Fruit fly (Drosophila melanogaster) S2 (cell line): ENCODE results near the gene Shal.
A peak's percentile ranks its signal among the peaks of the same experiment; 100 is the strongest.

ENCODE experiments used
- CG8478 ChIP-seq: fragments of >200 bp; optimal IDR thresholded peaks from 2 replicates; lab custom pipeline; 2018
- CTCF ChIP-seq, 2 experiments: fragments of >200 bp; optimal IDR thresholded peaks; 2 replicates each; lab custom pipeline; 2018

The Shal gene

DNA sequence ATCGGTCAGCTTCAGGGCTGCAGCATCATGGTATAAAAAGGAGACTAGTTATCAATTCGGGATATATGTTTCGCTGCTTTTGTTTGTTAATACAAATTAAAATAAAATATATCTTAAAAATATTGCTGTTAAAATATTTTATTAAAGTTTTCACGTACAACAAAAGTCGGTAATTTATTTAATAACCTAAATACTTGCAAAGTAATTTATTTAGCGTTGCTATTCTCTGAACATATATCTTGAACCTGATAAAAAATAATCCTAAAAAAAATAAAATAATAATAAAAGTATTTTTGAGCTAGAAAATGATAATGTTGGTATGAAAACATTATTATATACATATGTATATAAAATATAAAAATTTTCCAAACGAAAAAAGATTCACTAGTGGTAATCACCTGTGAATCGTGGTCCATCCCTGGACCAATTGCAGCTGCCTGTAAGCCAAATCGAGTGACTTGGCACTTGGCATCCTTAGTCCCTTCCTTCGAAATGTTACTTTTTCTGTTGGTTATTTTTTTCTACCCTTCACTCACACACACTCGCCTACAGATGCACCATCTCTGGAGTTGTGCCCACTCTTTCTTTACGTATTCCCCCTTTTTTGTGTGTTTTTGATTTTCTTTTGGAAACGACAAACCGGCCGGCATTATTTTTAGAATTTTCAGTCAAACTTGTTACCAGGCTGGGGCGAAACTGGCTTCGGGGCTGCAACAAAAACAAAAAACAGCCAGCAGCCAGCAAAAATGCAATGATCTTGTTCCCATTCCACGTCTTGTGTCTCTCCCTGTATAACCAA is 27.0 kb downstream of the Shal start:
- TF ChIP-seq CG8478 (lab: Kevin White, UChicago) = no peak

- TF ChIP-seq CG8478 (lab: Kevin White, UChicago) (no peak), CTCF (optimal IDR thresholded peaks at IDR 0.05; lab: Kevin White, UChicago) (no peak)
These were observed 27.6 kb downstream of the Shal start for dm6 chr3L:19556738-19557137.

dm6 chr3L:19555906-19556457 is 28.4 kb downstream of the Shal start:
- no peak for TF ChIP-seq CTCF (optimal IDR thresholded peaks at IDR 0.05; lab: Kevin White, UChicago)
- no peak for TF ChIP-seq CG8478 (lab: Kevin White, UChicago)

dm6 chr3L:19552136-19552773 is 32.1 kb downstream of the Shal start, which contains the start of the genes Ltn1 and CG9300:
TSS of gene Ltn1 (minus strand) at chr3L:19552290.
TSS of gene CG9300 (plus strand) at chr3L:19552420.
- TF ChIP-seq CTCF (optimal IDR thresholded peaks at IDR 0.05; lab: Kevin White, UChicago) = peak in 1 of 2 experiments; percentile 39
- no peak for TF ChIP-seq CG8478 (lab: Kevin White, UChicago)

DNA sequence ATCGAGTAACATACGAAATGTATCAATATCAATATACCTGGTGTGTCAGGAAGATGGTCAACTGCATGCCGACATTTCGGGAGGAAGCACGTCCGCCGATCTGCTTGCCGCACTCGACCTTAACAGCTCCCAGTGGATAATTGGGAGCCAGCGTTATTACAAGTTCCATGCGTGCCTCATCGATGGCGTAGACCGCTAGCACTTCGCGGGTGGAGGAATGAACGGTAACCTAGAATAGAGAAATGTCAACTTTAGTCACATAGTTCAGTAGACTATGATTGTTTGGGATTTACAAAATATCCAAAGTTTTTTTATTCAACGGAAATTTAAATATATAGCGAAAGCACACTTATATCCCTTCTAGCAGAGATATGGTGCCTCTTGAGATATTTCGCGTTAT is 39.6 kb downstream of the Shal start, which contains the start of the genes CG46435 and Rcd7:
CG46435 (plus strand) TSS at position 301 of the 400 bp plus-strand sequence.
Rcd7 (plus strand) TSS at position 301 of the 400 bp plus-strand sequence.
- TF ChIP-seq CTCF (optimal IDR thresholded peaks at IDR 0.05; lab: Kevin White, UChicago) (no peak), CG8478 (lab: Kevin White, UChicago) (no peak)

- TF ChIP-seq CTCF (optimal IDR thresholded peaks at IDR 0.05; lab: Kevin White, UChicago) = no peak
These were observed 40.3 kb downstream of the Shal start, which contains the start of the genes CG46434 and Dred for dm6 chr3L:19544105-19544504. TSS of gene CG46434 (minus strand) at chr3L:19544205. TSS of gene Dred (minus strand) at chr3L:19544205.

dm6 chr3L:19532443-19532842 is 51.9 kb downstream of the Shal start, which contains the start of gene Cpr76Bd:
TSS of gene Cpr76Bd (plus strand) at chr3L:19532743.
- no peak for TF ChIP-seq CTCF (optimal IDR thresholded peaks at IDR 0.05; lab: Kevin White, UChicago)
- no peak for TF ChIP-seq CG8478 (lab: Kevin White, UChicago)

DNA sequence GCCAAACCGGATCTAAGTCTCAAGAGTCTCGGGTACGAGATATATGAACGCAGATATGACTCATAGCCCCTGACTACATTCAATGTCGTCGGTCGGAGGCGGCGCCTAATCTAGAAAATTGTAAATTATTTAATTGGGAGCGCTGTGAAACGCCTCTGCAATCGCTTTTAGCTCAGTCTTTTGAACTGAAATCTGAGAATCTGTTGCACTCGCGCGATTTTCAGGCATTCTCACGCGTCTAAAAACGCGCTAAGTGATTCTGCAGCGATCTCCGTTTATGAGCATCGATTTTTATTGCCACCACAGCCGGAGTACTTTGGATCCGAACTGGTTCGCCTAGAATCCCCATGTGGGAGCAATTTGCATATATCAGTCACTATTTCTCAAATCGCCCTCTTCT is 55.8 kb downstream of the Shal start:
- TF ChIP-seq CTCF (optimal IDR thresholded peaks at IDR 0.05; lab: Kevin White, UChicago) = no peak
- TF ChIP-seq CG8478 (lab: Kevin White, UChicago) = no peak

dm6 chr3L:19525736-19526135 is 58.6 kb downstream of the Shal start:
- TF ChIP-seq CG8478 (lab: Kevin White, UChicago) = no peak
- TF ChIP-seq CTCF (optimal IDR thresholded peaks at IDR 0.05; lab: Kevin White, UChicago) = no peak

DNA sequence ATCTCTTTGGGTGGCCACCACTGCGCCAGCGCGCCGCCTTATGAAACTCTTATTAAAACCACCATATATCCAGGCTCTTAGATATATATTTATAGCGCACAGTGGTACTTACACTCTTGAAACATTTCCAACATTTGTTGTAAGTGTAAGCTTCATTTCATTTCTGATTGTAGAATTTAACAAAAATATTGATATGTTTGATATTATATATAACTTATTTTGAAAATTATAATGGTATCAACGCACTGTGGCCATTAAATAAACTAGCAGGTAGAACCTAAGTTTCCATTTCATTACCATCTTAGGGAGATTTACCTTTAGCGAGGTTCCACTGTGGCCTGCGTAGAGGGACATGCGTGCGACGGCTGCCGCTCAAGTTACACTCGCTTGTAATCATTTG is 59.7 kb downstream of the Shal start:
- TF ChIP-seq CG8478 (lab: Kevin White, UChicago) = no peak
- TF ChIP-seq CTCF (optimal IDR thresholded peaks at IDR 0.05; lab: Kevin White, UChicago) = no peak

dm6 chr3L:19521093-19521492 is 63.3 kb downstream of the Shal start:
- TF ChIP-seq CG8478 (lab: Kevin White, UChicago) = no peak
- no peak for TF ChIP-seq CTCF (optimal IDR thresholded peaks at IDR 0.05; lab: Kevin White, UChicago)

- TF ChIP-seq CG8478 (lab: Kevin White, UChicago) = no peak
- no peak for TF ChIP-seq CTCF (optimal IDR thresholded peaks at IDR 0.05; lab: Kevin White, UChicago)
These were observed 63.7 kb downstream of the Shal start, which contains the start of gene Cpr76Bc for dm6 chr3L:19520645-19521044. TSS of gene Cpr76Bc (plus strand) at chr3L:19520945.

DNA sequence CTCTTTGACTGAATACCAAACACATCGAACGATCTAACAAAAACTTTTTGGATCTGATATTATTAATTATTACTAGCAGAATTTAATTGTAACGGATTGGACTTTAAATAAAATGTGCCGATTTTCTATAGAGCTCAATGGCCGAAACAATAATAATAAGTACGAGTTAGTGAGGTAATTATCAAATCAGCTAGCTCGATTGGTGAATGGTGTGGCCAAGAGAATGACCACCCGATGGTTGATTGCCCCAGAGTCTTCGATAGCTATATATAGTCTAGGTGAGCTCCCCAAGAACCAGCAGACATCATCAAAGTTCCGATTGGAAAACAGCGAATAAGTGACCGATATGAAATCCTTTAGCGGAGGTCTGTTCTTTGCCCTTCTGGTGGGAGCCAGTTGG is 65.0 kb downstream of the Shal start, which contains the start of gene Cpr76Bb:
Cpr76Bb (plus strand) TSS at position 301 of the 400 bp plus-strand sequence.
- TF ChIP-seq CTCF (optimal IDR thresholded peaks at IDR 0.05; lab: Kevin White, UChicago) (no peak), CG8478 (lab: Kevin White, UChicago) (no peak)

DNA sequence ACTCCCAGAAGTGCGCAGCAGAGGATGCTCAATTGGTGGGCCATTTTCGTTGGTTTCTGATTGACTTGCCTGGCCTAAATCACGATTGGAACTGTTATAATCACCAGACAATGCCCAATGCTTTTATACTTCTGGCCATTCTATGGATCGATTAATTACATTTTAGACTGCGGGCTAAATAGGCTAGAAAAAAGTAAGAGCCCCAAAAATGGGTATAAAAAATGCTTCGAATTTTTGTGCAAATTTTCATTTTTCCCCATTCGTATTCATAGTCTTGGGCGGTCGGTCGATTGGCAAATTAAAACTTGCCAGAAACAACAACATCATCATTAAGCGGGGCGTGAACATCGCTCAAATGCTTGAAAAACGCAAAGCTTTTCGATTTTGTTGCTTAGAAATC is 66.1 kb downstream of the Shal start, which contains the start of gene Cpr76Ba:
Cpr76Ba (minus strand) TSS at position 101 of the 400 bp plus-strand sequence.
- TF ChIP-seq CG8478 (lab: Kevin White, UChicago) = no peak
- no peak for TF ChIP-seq CTCF (optimal IDR thresholded peaks at IDR 0.05; lab: Kevin White, UChicago)
